Worm (Caenorhabditis elegans): ENCODE results near the gene mlt-9.

The mlt-9 gene

DNA sequence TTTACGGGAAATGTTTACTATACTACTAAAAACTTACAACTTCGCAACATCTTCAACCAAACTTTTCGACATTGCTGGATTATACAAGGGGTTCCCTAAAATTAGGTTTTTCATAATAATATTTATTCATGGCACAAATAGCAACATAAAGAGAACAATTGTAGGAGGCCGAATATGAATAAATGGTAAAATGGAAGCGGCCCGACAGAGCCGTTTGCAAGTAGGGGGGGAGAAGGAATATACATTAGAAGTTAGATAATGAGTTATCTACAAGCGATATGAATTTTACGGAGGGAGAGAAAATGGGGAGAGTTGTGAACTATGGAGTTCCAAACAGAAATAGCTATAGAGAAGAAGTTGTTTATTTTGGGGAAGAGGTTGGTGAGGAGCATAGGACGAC lies 47.3 kb downstream of the mlt-9 start, which contains the start of gene fbxa-96:
Gene fbxa-96 (minus strand): TSS at position 101 of the 400 bp plus-strand sequence.
- TF ChIP-seq tbx-8 (GFP tag; optimal IDR thresholded peaks at IDR 0.05) (no peak), cnd-1 (tag; optimal IDR thresholded peaks at IDR 0.05) (no peak), nhr-76 (tag; optimal IDR thresholded peaks at IDR 0.05) (no peak), bed-3 (GFP tag; optimal IDR thresholded peaks at IDR 0.05) (no peak), zip-8 (tag; optimal IDR thresholded peaks at IDR 0.05) (no peak), drap-1 (GFP tag; optimal IDR thresholded peaks at IDR 0.05) (no peak), ceh-83 (GFP tag; optimal IDR thresholded peaks at IDR 0.05) (no peak), hlh-1 (tag; optimal IDR thresholded peaks at IDR 0.05) (no peak), sptf-1 (tag; optimal IDR thresholded peaks at IDR 0.05) (no peak), sem-2 (GFP tag; optimal IDR thresholded peaks at IDR 0.05) (no peak), elt-1 (tag; optimal IDR thresholded peaks at IDR 0.05; ENCODE audit: borderline replicate concordance, insufficient read depth) (no peak), M03D4.4 (tag; optimal IDR thresholded peaks at IDR 0.05) (no peak), nhr-28 (tag; optimal IDR thresholded peaks at IDR 0.05) (no peak), lin-13 (tag; optimal IDR thresholded peaks at IDR 0.05) (no peak), flh-1 (GFP tag; optimal IDR thresholded peaks at IDR 0.05) (no peak)

- TF ChIP-seq cnd-1 (tag; optimal IDR thresholded peaks at IDR 0.05): no peak
- no peak for TF ChIP-seq drap-1 (GFP tag; optimal IDR thresholded peaks at IDR 0.05)
- TF ChIP-seq hlh-1 (tag; optimal IDR thresholded peaks at IDR 0.05): no peak
- TF ChIP-seq ceh-39 (tag; optimal IDR thresholded peaks at IDR 0.05): no peak
- no peak for TF ChIP-seq nhr-76 (tag; optimal IDR thresholded peaks at IDR 0.05)
- no peak for TF ChIP-seq nhr-12 (tag; optimal IDR thresholded peaks at IDR 0.05)
- TF ChIP-seq ces-1 (GFP tag; optimal IDR thresholded peaks at IDR 0.05): no peak
- TF ChIP-seq mls-2 (tag; optimal IDR thresholded peaks at IDR 0.05): no peak
- no peak for TF ChIP-seq bed-3 (GFP tag; optimal IDR thresholded peaks at IDR 0.05)
- no peak for TF ChIP-seq sptf-1 (tag; optimal IDR thresholded peaks at IDR 0.05)
- TF ChIP-seq flh-1 (GFP tag; optimal IDR thresholded peaks at IDR 0.05): no peak
These were observed 49.7 kb downstream of the mlt-9 start for ce11 chrX:15057900-15058299.

ce11 chrX:15056737-15057136 lies 50.9 kb downstream of the mlt-9 start, which contains the start of gene H03G16.5:
Gene H03G16.5, minus strand, starts transcription at chrX:15056837.
- TF ChIP-seq elt-3 (tag; optimal IDR thresholded peaks at IDR 0.05) (no peak), nhr-28 (tag; optimal IDR thresholded peaks at IDR 0.05) (no peak), snpc-4 (tag; optimal IDR thresholded peaks at IDR 0.05) (no peak), bed-3 (GFP tag; optimal IDR thresholded peaks at IDR 0.05) (no peak), ham-2 (GFP tag; optimal IDR thresholded peaks at IDR 0.05) (no peak), mls-2 (tag; optimal IDR thresholded peaks at IDR 0.05) (no peak)

ce11 chrX:15055914-15056313 lies 51.7 kb downstream of the mlt-9 start, which contains the start of gene H03G16.7:
Gene H03G16.7, minus strand, starts transcription at chrX:15056014.
- TF ChIP-seq elt-3 (tag; optimal IDR thresholded peaks at IDR 0.05) (no peak), elt-1 (tag; optimal IDR thresholded peaks at IDR 0.05; ENCODE audit: borderline replicate concordance, insufficient read depth) (no peak), ceh-39 (tag; optimal IDR thresholded peaks at IDR 0.05) (no peak), zip-8 (tag; optimal IDR thresholded peaks at IDR 0.05) (no peak), ceh-83 (GFP tag; optimal IDR thresholded peaks at IDR 0.05) (no peak), unc-62 (GFP tag; optimal IDR thresholded peaks at IDR 0.05) (no peak), unc-120 (tag; optimal IDR thresholded peaks at IDR 0.05; ENCODE audit: poor library complexity, severe bottlenecking) (no peak), ceh-43 (GFP tag; optimal IDR thresholded peaks at IDR 0.05) (no peak), nhr-237 (tag; optimal IDR thresholded peaks at IDR 0.05) (no peak), mls-2 (tag; optimal IDR thresholded peaks at IDR 0.05) (no peak), blmp-1 (tag; optimal IDR thresholded peaks at IDR 0.05) (no peak)

- TF ChIP-seq ztf-11 (tag; optimal IDR thresholded peaks at IDR 0.05) (no peak), nhr-28 (tag; optimal IDR thresholded peaks at IDR 0.05) (no peak), ces-1 (GFP tag; optimal IDR thresholded peaks at IDR 0.05) (no peak), nhr-237 (tag; optimal IDR thresholded peaks at IDR 0.05) (no peak), sem-2 (GFP tag; optimal IDR thresholded peaks at IDR 0.05) (no peak), flh-1 (GFP tag; optimal IDR thresholded peaks at IDR 0.05) (no peak), elt-1 (tag; optimal IDR thresholded peaks at IDR 0.05; ENCODE audit: borderline replicate concordance, insufficient read depth) (no peak), tbx-8 (GFP tag; optimal IDR thresholded peaks at IDR 0.05) (no peak), nhr-2 (tag; optimal IDR thresholded peaks at IDR 0.05) (no peak), nhr-76 (tag; optimal IDR thresholded peaks at IDR 0.05) (no peak), mls-2 (tag; optimal IDR thresholded peaks at IDR 0.05) (no peak), elt-3 (tag; optimal IDR thresholded peaks at IDR 0.05) (no peak), blmp-1 (tag; optimal IDR thresholded peaks at IDR 0.05) (no peak), pha-4 (tag; optimal IDR thresholded peaks at IDR 0.05) (no peak), unc-62 (GFP tag; optimal IDR thresholded peaks at IDR 0.05) (no peak)
These were observed 54.2 kb downstream of the mlt-9 start, which contains the start of gene H03G16.1 for ce11 chrX:15053223-15053933. Gene H03G16.1, plus strand, starts transcription at chrX:15053883.
